Fruit fly (Drosophila melanogaster) ovary, adult (tissue): ENCODE results near the gene CG10570.
A peak's percentile ranks its signal among the peaks of the same experiment; 100 is the strongest.

Experiments used
- CG17801 ChIP-seq: fragments of 200-800 bp; optimal IDR thresholded peaks from 2 replicates; lab custom pipeline; 2019; ENCODE audit warnings: missing biosample characterization, mild to moderate bottlenecking, missing genetic modification characterization, moderate library complexity; ENCODE audit not compliant: partially characterized antibody

The CG10570 gene

dm6 chr2L:18810960-18811642 lies at the start of gene CG10570, which contains the start of gene CG42502:
TSS of gene CG10570 (minus strand) at chr2L:18811252.
TSS of gene CG42502 (minus strand) at chr2L:18811252.
- no peak for TF ChIP-seq CG17801 (GFP tag; lab: Kevin White, UChicago)

dm6 chr2L:18858661-18859532 lies 47.8 kb upstream of the CG10570 start, which contains the start of the genes CG10602 and mRpL13:
TSS of gene CG10602 (minus strand) at chr2L:18859248.
TSS of gene mRpL13 (minus strand) at chr2L:18859248.
- TF ChIP-seq CG17801 (GFP tag; lab: Kevin White, UChicago): no peak

- TF ChIP-seq CG17801 (GFP tag; lab: Kevin White, UChicago): peak; percentile 96
Measured at dm6 chr2L:18857635-18858059, 46.6 kb upstream of the CG10570 start.

dm6 chr2L:18852249-18852648 lies 41.2 kb upstream of the CG10570 start:
- no peak for TF ChIP-seq CG17801 (GFP tag; lab: Kevin White, UChicago)

- no peak for TF ChIP-seq CG17801 (GFP tag; lab: Kevin White, UChicago)
Measured at dm6 chr2L:18846843-18847242, 35.8 kb upstream of the CG10570 start.

- TF ChIP-seq CG17801 (GFP tag; lab: Kevin White, UChicago): no peak
Measured at dm6 chr2L:18846175-18846574, 35.1 kb upstream of the CG10570 start.

dm6 chr2L:18844917-18845509 lies 34.0 kb upstream of the CG10570 start, which contains the start of gene CG17321:
TSS of gene CG17321 (plus strand) at chr2L:18845184.
- no peak for TF ChIP-seq CG17801 (GFP tag; lab: Kevin White, UChicago)

- no peak for TF ChIP-seq CG17801 (GFP tag; lab: Kevin White, UChicago)
Measured at dm6 chr2L:18844479-18844878, 33.4 kb upstream of the CG10570 start, which contains the start of gene CG33120. TSS of gene CG33120 (minus strand) at chr2L:18844579.

- no peak for TF ChIP-seq CG17801 (GFP tag; lab: Kevin White, UChicago)
Measured at dm6 chr2L:18843560-18843959, 32.5 kb upstream of the CG10570 start.

- TF ChIP-seq CG17801 (GFP tag; lab: Kevin White, UChicago): no peak
Measured at dm6 chr2L:18841210-18841609, 30.2 kb upstream of the CG10570 start, which contains the start of gene CG31752. TSS of gene CG31752 (minus strand) at chr2L:18841310.

dm6 chr2L:18839143-18839872 lies 28.3 kb upstream of the CG10570 start, which contains the start of gene CG10600:
TSS of gene CG10600 (minus strand) at chr2L:18839679.
- TF ChIP-seq CG17801 (GFP tag; lab: Kevin White, UChicago): peak; percentile 58

dm6 chr2L:18834525-18834924 lies 23.5 kb upstream of the CG10570 start:
- no peak for TF ChIP-seq CG17801 (GFP tag; lab: Kevin White, UChicago)

- peak; percentile 34 for TF ChIP-seq CG17801 (GFP tag; lab: Kevin White, UChicago)
Measured at dm6 chr2L:18830587-18831528, 19.8 kb upstream of the CG10570 start, which contains the start of the genes CG17597 and ScpX. TSS of gene CG17597 (minus strand) at chr2L:18831153. TSS of gene ScpX (plus strand) at chr2L:18831229.
